Worm (Caenorhabditis elegans) whole organism, early embryonic: ENCODE results near the gene K05F1.9.

Experiments
- B0310.2 ChIP-seq: sonication (generic microtip); optimal IDR thresholded peaks from 2 replicates; lab custom pipeline; 2016; ENCODE audit warnings: mild to moderate bottlenecking, missing genetic modification characterization, missing compliant biosample characterization
- F13C5.2 ChIP-seq: sonication (generic microtip); optimal IDR thresholded peaks from 2 replicates; lab custom pipeline; 2017; ENCODE audit warnings: mild to moderate bottlenecking, missing genetic modification characterization, inconsistent platforms, missing compliant biosample characterization
- aly-1 ChIP-seq: sonication (generic microtip); optimal IDR thresholded peaks from 2 replicates; lab custom pipeline; 2016; ENCODE audit warnings: missing genetic modification characterization, missing compliant biosample characterization
- ama-1 ChIP-seq: fragments of 150-350 bp; optimal IDR thresholded peaks from 2 replicates; lab custom pipeline; 2014
- ceh-13 ChIP-seq: fragments of 200-800 bp; sonication (Bioruptor generic); optimal IDR thresholded peaks from 2 replicates; lab custom pipeline; 2018; ENCODE audit warnings: mild to moderate bottlenecking, missing genetic modification characterization, missing compliant biosample characterization
- ceh-36 ChIP-seq: sonication (generic microtip); optimal IDR thresholded peaks from 2 replicates; lab custom pipeline; 2016; ENCODE audit warnings: missing genetic modification characterization, inconsistent platforms, missing compliant biosample characterization
- ets-7 ChIP-seq: sonication (generic microtip); optimal IDR thresholded peaks from 2 replicates; lab custom pipeline; 2016; ENCODE audit warnings: missing genotype, missing genetic modification characterization, missing compliant biosample characterization
- flt-1 ChIP-seq: fragments of 200-800 bp; sonication (Bioruptor generic); IDR thresholded peaks from 2 replicates; pipeline ENCODE4 v1.3.6; 2022; ENCODE audit warnings: missing genetic modification characterization, missing compliant biosample characterization
- hmbx-1 ChIP-seq: sonication (generic microtip); optimal IDR thresholded peaks from 2 replicates; lab custom pipeline; 2016; ENCODE audit warnings: mild to moderate bottlenecking, missing genetic modification characterization, missing compliant biosample characterization
- hmg-4 ChIP-seq: fragments of 200-800 bp; sonication (Bioruptor generic); optimal IDR thresholded peaks from 2 replicates; lab custom pipeline; 2018; ENCODE audit warnings: mild to moderate bottlenecking, missing genetic modification characterization, missing compliant biosample characterization
- hnd-1 ChIP-seq: sonication (generic microtip); optimal IDR thresholded peaks from 2 replicates; lab custom pipeline; 2016; ENCODE audit warnings: missing genetic modification characterization, missing compliant biosample characterization
- pes-1 ChIP-seq: fragments of 200-800 bp; sonication (Bioruptor generic); IDR thresholded peaks from 2 replicates; pipeline ENCODE4 v1.3.6; 2022; ENCODE audit warnings: missing genetic modification reagents, missing genetic modification characterization, missing compliant biosample characterization
- scrt-1 ChIP-seq: fragments of 200-800 bp; sonication (Bioruptor generic); IDR thresholded peaks from 2 replicates; pipeline ENCODE4 v1.3.6; 2022; ENCODE audit warnings: missing genetic modification characterization, missing compliant biosample characterization
- sea-1 ChIP-seq: fragments of 200-800 bp; sonication (Bioruptor generic); conservative IDR thresholded peaks from 2 replicates; pipeline ENCODE4 v1.3.6; 2022; ENCODE audit warnings: missing genetic modification characterization, missing compliant biosample characterization
- tbx-11 ChIP-seq: fragments of 200-800 bp; sonication (Bioruptor generic); IDR thresholded peaks from 2 replicates; pipeline ENCODE4 v1.3.6; 2022; ENCODE audit warnings: missing genetic modification characterization, missing compliant biosample characterization
- tbx-37 ChIP-seq: fragments of 200-800 bp; sonication (Bioruptor generic); conservative IDR thresholded peaks from 2 replicates; pipeline ENCODE4 v1.3.6; 2022; ENCODE audit warnings: missing genetic modification reagents, missing genetic modification characterization, missing compliant biosample characterization
- tra-4 ChIP-seq: sonication (generic microtip); optimal IDR thresholded peaks from 2 replicates; lab custom pipeline; 2017; ENCODE audit warnings: missing genetic modification characterization, missing compliant biosample characterization

Gene K05F1.9

DNA sequence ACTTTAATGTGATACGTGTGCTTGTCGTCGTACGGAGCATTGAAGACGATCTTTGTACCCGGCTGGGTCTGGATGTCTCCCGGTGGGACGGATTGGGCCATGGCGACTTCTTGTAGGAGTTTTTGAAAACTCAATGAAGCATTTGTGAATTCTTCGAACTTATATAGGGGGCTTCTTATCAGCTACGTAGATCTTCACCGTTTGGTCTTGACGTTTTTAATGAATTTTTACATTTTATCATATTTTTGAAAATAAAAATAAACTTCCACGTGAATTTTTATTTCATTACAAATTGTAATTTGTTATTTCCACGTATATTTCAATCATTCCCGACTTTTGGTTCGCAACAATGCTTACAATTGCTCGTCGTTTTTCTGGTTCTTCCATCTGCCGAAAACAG, 9.3 kb upstream of the K05F1.9 start, which contains the start of the genes msp-64 and ZK1248.5:
TSS of gene msp-64 (minus strand) at position 101 of the 400 bp plus-strand sequence.
TSS of gene ZK1248.5 (plus strand) at position 285 of the 400 bp plus-strand sequence.
- TF ChIP-seq ama-1 (lab: Kevin White, UChicago): no peak
- TF ChIP-seq B0310.2: no peak
- no peak for TF ChIP-seq ceh-36 (tag; lab: Kevin White, UChicago)
- no peak for TF ChIP-seq hmg-4 (GFP tag; lab: Kevin White, UChicago)
- TF ChIP-seq tbx-11 (GFP tag; lab: Robert Waterston, UW): no peak
- TF ChIP-seq ceh-13: no peak
- TF ChIP-seq hnd-1 (tag; lab: Kevin White, UChicago): no peak
- TF ChIP-seq flt-1: no peak
- no peak for TF ChIP-seq tra-4
- TF ChIP-seq tbx-37 (GFP tag; lab: Robert Waterston, UW): no peak
- no peak for TF ChIP-seq pes-1 (GFP tag; lab: Robert Waterston, UW)
- no peak for TF ChIP-seq aly-1
- no peak for TF ChIP-seq scrt-1
- TF ChIP-seq sea-1 (GFP tag; lab: Robert Waterston, UW): no peak

DNA sequence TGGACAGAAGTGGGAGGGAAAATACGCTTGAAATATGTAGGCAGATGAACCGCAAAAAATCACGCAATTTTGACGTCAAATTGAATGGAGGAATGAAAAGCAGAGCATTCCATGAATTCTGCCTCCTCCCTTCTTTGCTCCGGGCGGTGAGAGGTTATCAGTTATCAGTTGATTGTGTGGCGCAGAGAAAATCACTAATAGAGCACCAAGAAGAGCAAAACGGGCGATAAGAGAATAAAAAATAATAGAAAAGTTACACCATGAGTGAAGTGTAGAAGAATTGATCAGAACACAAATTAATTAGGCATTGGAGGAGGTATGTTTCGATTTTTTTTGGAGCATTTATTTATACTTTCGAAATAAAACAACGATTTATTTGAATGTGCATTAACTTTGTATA, 5.6 kb upstream of the K05F1.9 start:
- TF ChIP-seq hmg-4 (GFP tag; lab: Kevin White, UChicago): no peak
- TF ChIP-seq ceh-36 (tag; lab: Kevin White, UChicago): no peak
- TF ChIP-seq hnd-1 (tag; lab: Kevin White, UChicago): no peak
- no peak for TF ChIP-seq tra-4
- no peak for TF ChIP-seq sea-1 (GFP tag; lab: Robert Waterston, UW)
- no peak for TF ChIP-seq B0310.2

DNA sequence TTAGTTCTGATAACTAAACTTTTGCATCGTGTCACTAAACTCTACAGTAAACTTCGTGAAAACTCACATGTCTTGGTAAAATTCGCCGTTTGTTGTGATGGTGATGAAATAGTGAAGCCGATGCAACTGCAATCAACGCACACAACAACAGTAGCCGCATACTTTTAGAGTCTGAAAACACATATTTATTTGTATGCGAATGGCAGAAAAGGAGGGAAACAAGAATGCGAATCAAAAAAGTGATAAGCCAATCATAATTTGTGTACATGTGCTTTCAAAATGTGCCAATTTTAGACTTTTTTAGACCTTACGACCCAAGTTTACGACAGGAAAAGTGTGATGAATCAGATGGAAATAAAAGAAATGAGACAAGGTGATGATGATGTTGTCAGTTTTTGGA, 4.3 kb upstream of the K05F1.9 start, which contains the start of gene K05F1.10:
TSS of gene K05F1.10 (minus strand) at position 171 of the 400 bp plus-strand sequence.
- TF ChIP-seq sea-1 (GFP tag; lab: Robert Waterston, UW): no peak
- no peak for TF ChIP-seq tbx-37 (GFP tag; lab: Robert Waterston, UW)
- TF ChIP-seq scrt-1: no peak
- no peak for TF ChIP-seq ama-1 (lab: Kevin White, UChicago)
- TF ChIP-seq hmg-4 (GFP tag; lab: Kevin White, UChicago): no peak
- TF ChIP-seq ceh-13: no peak
- TF ChIP-seq tbx-11 (GFP tag; lab: Robert Waterston, UW): no peak
- no peak for TF ChIP-seq aly-1
- TF ChIP-seq hnd-1 (tag; lab: Kevin White, UChicago): no peak
- TF ChIP-seq pes-1 (GFP tag; lab: Robert Waterston, UW): no peak
- TF ChIP-seq ets-7 (tag; lab: Kevin White, UChicago): no peak
- TF ChIP-seq F13C5.2 (tag; lab: Kevin White, UChicago): no peak
- no peak for TF ChIP-seq tra-4
- TF ChIP-seq B0310.2: no peak
- TF ChIP-seq flt-1: no peak

DNA sequence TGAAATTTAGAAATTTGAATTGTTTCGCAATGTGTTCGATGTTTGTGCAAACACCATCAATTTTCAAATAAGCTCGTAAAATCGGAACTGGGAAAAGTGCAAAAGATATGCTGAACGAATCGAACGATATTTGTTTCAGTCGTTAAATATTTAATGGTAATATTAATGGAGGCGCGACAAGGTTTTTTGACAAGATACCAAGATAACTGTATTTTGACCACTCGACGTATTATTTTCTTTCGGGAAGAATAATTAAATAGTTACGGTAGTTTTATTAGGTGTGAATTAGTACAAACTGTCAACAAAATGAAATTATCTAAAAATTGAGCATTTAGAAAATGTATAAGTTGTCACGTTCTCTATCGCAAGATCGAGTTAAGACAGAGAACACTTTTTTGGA, 3.3 kb upstream of the K05F1.9 start:
- TF ChIP-seq hmg-4 (GFP tag; lab: Kevin White, UChicago): no peak
- no peak for TF ChIP-seq tra-4
- no peak for TF ChIP-seq hnd-1 (tag; lab: Kevin White, UChicago)
- no peak for TF ChIP-seq ceh-36 (tag; lab: Kevin White, UChicago)
- no peak for TF ChIP-seq tbx-11 (GFP tag; lab: Robert Waterston, UW)
- TF ChIP-seq ama-1 (lab: Kevin White, UChicago): no peak
- TF ChIP-seq tbx-37 (GFP tag; lab: Robert Waterston, UW): no peak
- TF ChIP-seq flt-1: no peak
- TF ChIP-seq aly-1: no peak
- TF ChIP-seq hmbx-1: no peak
- TF ChIP-seq pes-1 (GFP tag; lab: Robert Waterston, UW): no peak
- TF ChIP-seq B0310.2: no peak
- TF ChIP-seq ets-7 (tag; lab: Kevin White, UChicago): no peak
- no peak for TF ChIP-seq scrt-1

DNA sequence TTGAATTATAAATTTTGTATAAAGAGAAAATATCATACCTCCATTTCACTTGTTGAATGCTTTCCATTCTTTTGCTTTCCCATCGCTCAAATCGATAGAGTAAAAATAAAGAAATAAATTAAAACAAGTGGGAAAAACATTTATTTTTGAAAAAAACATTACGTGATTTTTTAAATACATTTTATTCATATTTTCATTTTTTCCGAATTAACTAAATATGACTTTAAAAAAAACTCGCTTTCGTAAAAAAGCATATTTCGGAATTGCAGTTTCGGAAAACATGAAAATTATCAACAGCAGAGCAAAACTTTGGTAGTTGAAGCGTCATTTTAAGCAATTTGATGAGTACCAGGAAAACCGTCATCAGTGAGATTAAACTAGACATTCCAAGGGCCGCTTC, 1.4 kb downstream of the K05F1.9 start, which contains the start of gene K05F1.8:
TSS of gene K05F1.8 (minus strand) at position 101 of the 400 bp plus-strand sequence.
- TF ChIP-seq F13C5.2 (tag; lab: Kevin White, UChicago) (no peak), ceh-13 (no peak), pes-1 (GFP tag; lab: Robert Waterston, UW) (no peak), hmbx-1 (no peak), ceh-36 (tag; lab: Kevin White, UChicago) (no peak), flt-1 (no peak), ama-1 (lab: Kevin White, UChicago) (no peak), tbx-11 (GFP tag; lab: Robert Waterston, UW) (no peak), sea-1 (GFP tag; lab: Robert Waterston, UW) (no peak), scrt-1 (no peak), ets-7 (tag; lab: Kevin White, UChicago) (no peak), hnd-1 (tag; lab: Kevin White, UChicago) (no peak), aly-1 (no peak), hmg-4 (GFP tag; lab: Kevin White, UChicago) (no peak), B0310.2 (no peak)

DNA sequence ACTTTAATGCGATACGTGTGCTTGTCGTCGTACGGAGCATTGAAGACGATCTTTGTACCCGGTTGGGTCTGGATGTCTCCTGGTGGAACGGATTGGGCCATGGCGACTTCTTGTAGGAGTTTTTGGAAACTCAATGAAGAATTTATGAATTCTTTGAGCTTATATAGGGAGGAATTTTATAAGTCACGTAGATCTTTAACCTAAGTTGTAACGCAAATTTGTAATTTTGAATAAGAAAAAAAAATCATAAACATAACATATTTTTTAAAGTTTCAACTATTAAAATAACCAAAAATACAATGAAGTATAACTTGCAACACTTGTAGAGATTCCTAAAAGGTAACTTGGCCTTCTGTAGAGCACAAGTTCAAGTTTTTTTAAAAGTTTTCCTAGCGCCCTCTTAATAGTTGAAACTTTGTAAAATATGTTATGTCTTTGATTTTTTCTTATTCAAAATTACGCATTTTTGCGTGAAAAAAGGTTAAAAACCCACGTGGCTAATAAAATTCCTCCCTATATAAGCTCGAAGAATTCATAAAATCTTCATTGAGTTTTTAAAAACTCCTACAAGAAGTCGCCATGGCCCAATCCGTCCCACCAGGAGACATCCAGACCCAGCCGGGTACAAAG, 3.5 kb downstream of the K05F1.9 start, which contains the start of the genes msp-63 and msp-142:
TSS of gene msp-63 (minus strand) at position 101 of the 630 bp plus-strand sequence.
TSS of gene msp-142 (plus strand) at position 580 of the 630 bp plus-strand sequence.
- TF ChIP-seq tbx-11 (GFP tag; lab: Robert Waterston, UW): no peak
- no peak for TF ChIP-seq tbx-37 (GFP tag; lab: Robert Waterston, UW)
- TF ChIP-seq aly-1: no peak
- TF ChIP-seq ets-7 (tag; lab: Kevin White, UChicago): no peak
- TF ChIP-seq pes-1 (GFP tag; lab: Robert Waterston, UW): no peak
- TF ChIP-seq sea-1 (GFP tag; lab: Robert Waterston, UW): no peak
- no peak for TF ChIP-seq F13C5.2 (tag; lab: Kevin White, UChicago)
- no peak for TF ChIP-seq tra-4

DNA sequence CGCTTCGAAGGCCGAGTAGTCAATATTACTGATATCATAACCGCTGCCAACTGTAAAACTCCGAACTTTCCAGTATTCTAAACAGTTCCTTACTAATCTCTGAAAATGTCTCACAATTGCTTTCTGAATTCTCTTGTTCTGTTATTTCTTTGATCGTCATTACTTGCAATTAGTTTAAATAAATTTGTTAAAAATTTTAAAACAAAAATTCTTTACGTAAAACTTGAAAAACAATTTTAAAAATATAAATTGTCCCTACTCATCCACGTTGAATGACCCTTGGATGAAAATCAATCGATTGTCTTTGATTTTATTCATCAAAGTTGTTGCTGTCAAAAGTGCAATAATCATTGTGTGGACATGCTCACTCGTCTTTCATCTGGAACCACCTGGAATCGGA, 6.8 kb downstream of the K05F1.9 start, which contains the start of gene acdh-8:
TSS of gene acdh-8 (plus strand) at position 301 of the 400 bp plus-strand sequence.
- TF ChIP-seq tbx-37 (GFP tag; lab: Robert Waterston, UW) (no peak), ceh-13 (no peak), ets-7 (tag; lab: Kevin White, UChicago) (no peak), sea-1 (GFP tag; lab: Robert Waterston, UW) (no peak), ama-1 (lab: Kevin White, UChicago) (no peak), pes-1 (GFP tag; lab: Robert Waterston, UW) (no peak), hnd-1 (tag; lab: Kevin White, UChicago) (no peak), ceh-36 (tag; lab: Kevin White, UChicago) (no peak), scrt-1 (no peak)
